Fruit fly (Drosophila melanogaster) whole organism, wandering third instar larva: Measurements from ENCODE around the gene CG18135.

Experiments
- brk ChIP-seq: fragments of 200-800 bp; sonication (Bioruptor generic); optimal IDR thresholded peaks from 2 replicates; lab custom pipeline; 2016; ENCODE audit warnings: missing biosample characterization, mild to moderate bottlenecking, missing genetic modification characterization
- h ChIP-seq: fragments of 200-800 bp; sonication (Bioruptor generic); optimal IDR thresholded peaks from 3 replicates; lab custom pipeline; 2016; ENCODE audit warnings: missing biosample characterization, mild to moderate bottlenecking, missing genetic modification characterization
- tai ChIP-seq: sonication (Bioruptor generic); optimal IDR thresholded peaks from 2 replicates; lab custom pipeline; 2016; ENCODE audit warnings: missing biosample characterization, missing genetic modification characterization

DNA sequence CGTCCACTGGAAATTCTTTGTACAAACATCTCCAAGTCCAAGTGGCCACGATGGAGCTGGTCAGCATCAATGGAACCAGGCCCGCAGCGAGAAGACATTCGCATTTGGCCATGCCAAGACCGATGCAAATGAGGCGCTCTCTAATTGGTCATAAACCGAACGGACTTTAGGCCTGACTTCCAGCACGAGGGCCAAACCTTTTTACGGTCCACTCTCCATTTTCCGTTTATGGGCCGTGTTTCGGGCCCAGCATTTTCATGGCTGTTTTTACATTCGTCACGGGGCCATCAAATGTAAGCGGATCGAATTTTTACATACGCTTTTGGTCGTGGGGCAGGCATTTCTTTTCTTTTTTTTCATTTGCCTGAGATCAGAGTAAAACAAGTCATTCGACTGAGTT, 8.5 kb downstream of the CG18135 start, which contains the start of gene CG34256:
- TF ChIP-seq h (GFP tag; lab: Kevin White, UChicago), result no peak
- no peak for TF ChIP-seq brk
- TF ChIP-seq tai, result no peak
